Fruit fly (Drosophila melanogaster): Measurements from ENCODE around the gene CG17026.

The CG17026 gene

dm6 chr3L:16021064-16021683 lies 46.0 kb downstream of the CG17026 start (continued):
- peak; percentile 16 for TF ChIP-seq disco-r (GFP tag; optimal IDR thresholded peaks at IDR 0.05)
- peak; percentile 46 for TF ChIP-seq Camta (GFP tag; optimal IDR thresholded peaks at IDR 0.05)
- peak; percentile 1 for TF ChIP-seq CG33213 (GFP tag; optimal IDR thresholded peaks at IDR 0.05)
- peak; percentile 85 for TF ChIP-seq Xrp1 (GFP tag; IDR thresholded peaks at IDR 0.05)
- no peak for TF ChIP-seq Fer1 (GFP tag; optimal IDR thresholded peaks at IDR 0.05)
- no peak for TF ChIP-seq Dip2 (GFP tag; IDR thresholded peaks at IDR 0.05)
- TF ChIP-seq CG6683 (GFP tag; optimal IDR thresholded peaks at IDR 0.05), result no peak
- TF ChIP-seq Gug (GFP tag; IDR thresholded peaks at IDR 0.05), result no peak
- TF ChIP-seq Gsc (GFP tag; IDR thresholded peaks at IDR 0.05), result peak; percentile 32; the same call in 1 of the 2 replicates
- no peak for TF ChIP-seq Poxn (GFP tag; IDR thresholded peaks at IDR 0.05)
- peak; percentile 67 for TF ChIP-seq pnt (GFP tag; optimal IDR thresholded peaks at IDR 0.05)
- TF ChIP-seq CoRest (tag; optimal IDR thresholded peaks at IDR 0.05), result peak; percentile 24
- TF ChIP-seq CG15601 (tag; optimal IDR thresholded peaks at IDR 0.05), result peak; percentile 12
- TF ChIP-seq shn (GFP tag; optimal IDR thresholded peaks at IDR 0.05), result no peak
- no peak for TF ChIP-seq Rfx (GFP tag; IDR thresholded peaks at IDR 0.05)
- TF ChIP-seq Ets97D (GFP tag; optimal IDR thresholded peaks at IDR 0.05), result no peak
- peak; percentile 42; the same call in 1 of the 2 replicates for TF ChIP-seq E2f1 (GFP tag; IDR thresholded peaks at IDR 0.05)
- TF ChIP-seq CG2116 (GFP tag; optimal IDR thresholded peaks at IDR 0.05), result peak; percentile 12
- no peak for TF ChIP-seq Dll (GFP tag; IDR thresholded peaks at IDR 0.05; ENCODE audit: partially characterized antibody)
- peak; percentile 89 for TF ChIP-seq zen (tag; optimal IDR thresholded peaks at IDR 0.05)
- no peak for TF ChIP-seq yki (optimal IDR thresholded peaks at IDR 0.05)
- no peak for TF ChIP-seq Lhr (GFP tag; optimal IDR thresholded peaks at IDR 0.05)
- TF ChIP-seq Chrac-16 (GFP tag; optimal IDR thresholded peaks at IDR 0.05), result peak; percentile 72
- TF ChIP-seq dm (GFP tag; optimal IDR thresholded peaks at IDR 0.05), result no peak
- no peak for TF ChIP-seq PHDP (tag; optimal IDR thresholded peaks at IDR 0.05)
- peak; percentile 29; the same call in 1 of the 2 replicates for TF ChIP-seq H2.0 (GFP tag; IDR thresholded peaks at IDR 0.05)
- peak; percentile 40; the same call in 2 of the 3 replicates for TF ChIP-seq tgo (GFP tag; IDR thresholded peaks at IDR 0.05)
- no peak for TF ChIP-seq emc (GFP tag; optimal IDR thresholded peaks at IDR 0.05)
- no peak for TF ChIP-seq Atf6 (GFP tag; IDR thresholded peaks at IDR 0.05)
- no peak for TF ChIP-seq ro (GFP tag; IDR thresholded peaks at IDR 0.05)
- TF ChIP-seq bigmax (GFP tag; optimal IDR thresholded peaks at IDR 0.05), result no peak
- TF ChIP-seq CG13296 (GFP tag; optimal IDR thresholded peaks at IDR 0.05), result no peak
- peak; percentile 29 for TF ChIP-seq jumu (GFP tag; optimal IDR thresholded peaks at IDR 0.05)
- no peak for TF ChIP-seq cas (GFP tag; IDR thresholded peaks at IDR 0.05)
- no peak for TF ChIP-seq Hr78 (GFP tag; optimal IDR thresholded peaks at IDR 0.05)
- peak in 1 of 2 experiments; percentile 70 for TF ChIP-seq pan (optimal IDR thresholded peaks at IDR 0.05)
- peak in 1 of 2 experiments; percentile 76 for TF ChIP-seq pan (GFP tag; optimal IDR thresholded peaks at IDR 0.05 in 1 of 2, IDR thresholded peaks at IDR 0.05 in 1 of 2)
- TF ChIP-seq CTCF (GFP tag; optimal IDR thresholded peaks at IDR 0.05), result no peak
- TF ChIP-seq tio (GFP tag; optimal IDR thresholded peaks at IDR 0.05), result peak; percentile 50
- peak; percentile 55; the same call in 1 of the 2 replicates for TF ChIP-seq dan (GFP tag; IDR thresholded peaks at IDR 0.05)
- TF ChIP-seq rib (GFP tag; IDR thresholded peaks at IDR 0.05), result no peak
- TF ChIP-seq Tbp (GFP tag; optimal IDR thresholded peaks at IDR 0.05), result no peak
- no peak for TF ChIP-seq CG7357 (GFP tag; IDR thresholded peaks at IDR 0.05)
- peak; percentile 22; the same call in 1 of the 2 replicates for TF ChIP-seq CG32772 (GFP tag; IDR thresholded peaks at IDR 0.05)
- TF ChIP-seq CG3163 (GFP tag; optimal IDR thresholded peaks at IDR 0.05), result peak; percentile 28
- TF ChIP-seq Vsx1 (GFP tag; optimal IDR thresholded peaks at IDR 0.05), result no peak
- no peak for TF ChIP-seq CG12299 (tag; optimal IDR thresholded peaks at IDR 0.05)
- TF ChIP-seq dimm (GFP tag; IDR thresholded peaks at IDR 0.05), result no peak
- TF ChIP-seq D (optimal IDR thresholded peaks at IDR 0.05), result peak; percentile 68
- peak; percentile 63 for TF ChIP-seq D (GFP tag; optimal IDR thresholded peaks at IDR 0.05)
- no peak for TF ChIP-seq CG34422 (GFP tag; IDR thresholded peaks at IDR 0.05)
- TF ChIP-seq CG10565 (GFP tag; optimal IDR thresholded peaks at IDR 0.05), result no peak
- peak; percentile 33 for TF ChIP-seq CG10654 (GFP tag; optimal IDR thresholded peaks at IDR 0.05)

Data from whole organism, embryonic.